Worm (Caenorhabditis elegans): ENCODE measurements around the gene srbc-79.

ce11 chrV:20527493-20527892 is 35.2 kb upstream of the srbc-79 start, which contains the start of gene Y38H6C.13:
- TF ChIP-seq nhr-43 (tag; optimal IDR thresholded peaks at IDR 0.05; ENCODE audit: poor library complexity, severe bottlenecking) (no peak), fos-1 (tag; optimal IDR thresholded peaks at IDR 0.05) (no peak), nhr-25 (tag; optimal IDR thresholded peaks at IDR 0.05) (no peak)
